Worm (Caenorhabditis elegans) whole organism, L1 larva: ENCODE results near the gene nhr-150.
A peak's percentile ranks its signal among the peaks of the same experiment; 100 is the strongest.

Experiments
- aly-2 ChIP-seq: fragments of 150-350 bp; optimal IDR thresholded peaks from 2 replicates; lab custom pipeline; 2014; ENCODE audit warnings: missing biosample characterization, missing genetic modification characterization
- ceh-82 ChIP-seq, 3 experiments: fragments of 150-350 bp in 1 of 3; sonication (generic microtip) in 2 of 3; optimal IDR thresholded peaks; 2 replicates each; lab custom pipeline; 2014 to 2017; ENCODE audit warnings: missing biosample characterization in 3 of 3, missing genetic modification characterization in 3 of 3
- lin-14 ChIP-seq: fragments of 200-800 bp; sonication (Bioruptor generic); optimal IDR thresholded peaks from 2 replicates; lab custom pipeline; 2018; ENCODE audit warnings: mild to moderate bottlenecking, missing genetic modification characterization, moderate library complexity, missing compliant biosample characterization
- nhr-12 ChIP-seq: sonication (generic microtip); optimal IDR thresholded peaks from 2 replicates; lab custom pipeline; 2017; ENCODE audit warnings: missing biosample characterization, missing genetic modification characterization
- zag-1 ChIP-seq: fragments of 150-350 bp; optimal IDR thresholded peaks from 2 replicates; lab custom pipeline; 2014; ENCODE audit warnings: missing biosample characterization, missing genetic modification characterization

- TF ChIP-seq aly-2 (tag; lab: Kevin White, UChicago), result no peak
- TF ChIP-seq nhr-12 (tag; lab: Kevin White, UChicago), result no peak
- TF ChIP-seq ceh-82 (tag; optimal IDR thresholded peaks at IDR 0.05; lab: Kevin White, UChicago), result no peak
- peak; percentile 68 for TF ChIP-seq lin-14 (GFP tag; lab: Kevin White, UChicago)
- no peak for TF ChIP-seq zag-1 (tag; lab: Kevin White, UChicago)
Measured at ce11 chrV:15497731-15498130, 16.5 kb upstream of the nhr-150 start.
